Worm (Caenorhabditis elegans) whole organism, early embryonic: ENCODE data around the gene atp-2.

Experiments
- B0310.2 ChIP-seq: sonication (generic microtip); optimal IDR thresholded peaks from 2 replicates; lab custom pipeline; 2016; ENCODE audit warnings: mild to moderate bottlenecking, missing genetic modification characterization, missing compliant biosample characterization
- F13C5.2 ChIP-seq: sonication (generic microtip); optimal IDR thresholded peaks from 2 replicates; lab custom pipeline; 2017; ENCODE audit warnings: mild to moderate bottlenecking, missing genetic modification characterization, inconsistent platforms, missing compliant biosample characterization
- aly-1 ChIP-seq: sonication (generic microtip); optimal IDR thresholded peaks from 2 replicates; lab custom pipeline; 2016; ENCODE audit warnings: missing genetic modification characterization, missing compliant biosample characterization
- ama-1 ChIP-seq: fragments of 150-350 bp; optimal IDR thresholded peaks from 2 replicates; lab custom pipeline; 2014
- ceh-13 ChIP-seq: fragments of 200-800 bp; sonication (Bioruptor generic); optimal IDR thresholded peaks from 2 replicates; lab custom pipeline; 2018; ENCODE audit warnings: mild to moderate bottlenecking, missing genetic modification characterization, missing compliant biosample characterization
- ceh-36 ChIP-seq: sonication (generic microtip); optimal IDR thresholded peaks from 2 replicates; lab custom pipeline; 2016; ENCODE audit warnings: missing genetic modification characterization, inconsistent platforms, missing compliant biosample characterization
- flt-1 ChIP-seq: fragments of 200-800 bp; sonication (Bioruptor generic); IDR thresholded peaks from 2 replicates; pipeline ENCODE4 v1.3.6; 2022; ENCODE audit warnings: missing genetic modification characterization, missing compliant biosample characterization
- hmbx-1 ChIP-seq: sonication (generic microtip); optimal IDR thresholded peaks from 2 replicates; lab custom pipeline; 2016; ENCODE audit warnings: mild to moderate bottlenecking, missing genetic modification characterization, missing compliant biosample characterization
- hmg-4 ChIP-seq: fragments of 200-800 bp; sonication (Bioruptor generic); optimal IDR thresholded peaks from 2 replicates; lab custom pipeline; 2018; ENCODE audit warnings: mild to moderate bottlenecking, missing genetic modification characterization, missing compliant biosample characterization
- hnd-1 ChIP-seq: sonication (generic microtip); optimal IDR thresholded peaks from 2 replicates; lab custom pipeline; 2016; ENCODE audit warnings: missing genetic modification characterization, missing compliant biosample characterization
- scrt-1 ChIP-seq: fragments of 200-800 bp; sonication (Bioruptor generic); IDR thresholded peaks from 2 replicates; pipeline ENCODE4 v1.3.6; 2022; ENCODE audit warnings: missing genetic modification characterization, missing compliant biosample characterization
- sea-1 ChIP-seq: fragments of 200-800 bp; sonication (Bioruptor generic); conservative IDR thresholded peaks from 2 replicates; pipeline ENCODE4 v1.3.6; 2022; ENCODE audit warnings: missing genetic modification characterization, missing compliant biosample characterization
- tbx-37 ChIP-seq: fragments of 200-800 bp; sonication (Bioruptor generic); conservative IDR thresholded peaks from 2 replicates; pipeline ENCODE4 v1.3.6; 2022; ENCODE audit warnings: missing genetic modification reagents, missing genetic modification characterization, missing compliant biosample characterization
- tra-4 ChIP-seq: sonication (generic microtip); optimal IDR thresholded peaks from 2 replicates; lab custom pipeline; 2017; ENCODE audit warnings: missing genetic modification characterization, missing compliant biosample characterization

ce11 chrIII:5196298-5197045 is 31.7 kb upstream of the atp-2 start:
- TF ChIP-seq sea-1 (GFP tag; lab: Robert Waterston, UW) (no peak), aly-1 (no peak), flt-1 (GFP tag; lab: Robert Waterston, UW) (no peak), hmbx-1 (tag; lab: Kevin White, UChicago) (no peak), scrt-1 (GFP tag; lab: Robert Waterston, UW) (no peak), ceh-13 (GFP tag; lab: Kevin White, UChicago) (no peak), hnd-1 (no peak), ama-1 (lab: Kevin White, UChicago) (no peak), tbx-37 (GFP tag; lab: Robert Waterston, UW) (no peak), hmg-4 (GFP tag; lab: Kevin White, UChicago) (no peak), F13C5.2 (tag; lab: Kevin White, UChicago) (no peak), B0310.2 (no peak), tra-4 (tag; lab: Kevin White, UChicago) (no peak), ceh-36 (tag; lab: Kevin White, UChicago) (no peak)
